Fruit fly (Drosophila melanogaster) S2 (cell line): ENCODE measurements around the gene AGO2.

Experiments used
- CG8478 ChIP-seq: fragments of >200 bp; optimal IDR thresholded peaks from 2 replicates; lab custom pipeline; 2018
- CTCF ChIP-seq, 2 experiments: fragments of >200 bp; optimal IDR thresholded peaks; 2 replicates each; lab custom pipeline; 2018

- TF ChIP-seq CG8478 (lab: Kevin White, UChicago) (no peak), CTCF (optimal IDR thresholded peaks at IDR 0.05; lab: Kevin White, UChicago) (no peak)
Observed at dm6 chr3L:15513264-15513663, 40.6 kb upstream of the AGO2 start.
